Fruit fly (Drosophila melanogaster) whole organism, embryonic: ENCODE data around the gene Apt1.

Experiments
- Asciz ChIP-seq: fragments of 200-800 bp; sonication (Bioruptor generic); optimal IDR thresholded peaks from 2 replicates; lab custom pipeline; 2017; ENCODE audit warnings: missing biosample characterization, mild to moderate bottlenecking, missing genetic modification characterization, missing genetic modification reagents
- CG11696 ChIP-seq: fragments of 200-800 bp; sonication (Bioruptor generic); IDR thresholded peaks from 2 replicates; pipeline ENCODE4 v1.3.6; 2022; ENCODE audit warnings: missing biosample characterization, missing genetic modification characterization
- CG12236 ChIP-seq: fragments of 200-800 bp; sonication (Bioruptor generic); optimal IDR thresholded peaks from 2 replicates; lab custom pipeline; 2016; ENCODE audit warnings: missing biosample characterization, missing genetic modification characterization
- CG14050 ChIP-seq: fragments of 200-800 bp; sonication (Bioruptor generic); IDR thresholded peaks from 3 replicates; pipeline ENCODE4 v1.3.6; 2022; ENCODE audit warnings: missing biosample characterization, missing genetic modification characterization
- CG14667 ChIP-seq: fragments of 200-800 bp; sonication (Bioruptor generic); IDR thresholded peaks from 2 replicates; pipeline ENCODE4 v1.3.6; 2022; ENCODE audit warnings: missing biosample characterization, missing genetic modification characterization
- CG1647 ChIP-seq: fragments of 200-800 bp; sonication (Bioruptor generic); optimal IDR thresholded peaks from 3 replicates; lab custom pipeline; 2016; ENCODE audit warnings: missing biosample characterization, missing genetic modification characterization
- CG16813 ChIP-seq: fragments of 200-800 bp; sonication (Bioruptor generic); IDR thresholded peaks from 3 replicates; pipeline ENCODE4 v1.3.6; 2022; ENCODE audit warnings: missing biosample characterization, missing genetic modification characterization; ENCODE audit not compliant: partially characterized antibody
- CG17328 ChIP-seq: fragments of 200-800 bp; sonication (Bioruptor generic); IDR thresholded peaks from 2 replicates; pipeline ENCODE4 v1.3.6; 2022; ENCODE audit warnings: missing biosample characterization, missing genetic modification characterization
- CG17568 ChIP-seq: fragments of 200-800 bp; sonication (Bioruptor generic); optimal IDR thresholded peaks from 2 replicates; lab custom pipeline; 2018; ENCODE audit warnings: missing biosample characterization, mild to moderate bottlenecking, missing genetic modification characterization, moderate library complexity
- CG1792 ChIP-seq: fragments of 200-800 bp; sonication (Bioruptor generic); optimal IDR thresholded peaks from 2 replicates; lab custom pipeline; 2016; ENCODE audit warnings: missing biosample characterization, missing genetic modification characterization
- CG33557 ChIP-seq: fragments of 200-800 bp; sonication (Bioruptor generic); optimal IDR thresholded peaks from 2 replicates; lab custom pipeline; 2019; ENCODE audit warnings: missing biosample characterization, mild to moderate bottlenecking, missing genetic modification characterization, moderate library complexity
- CG4360 ChIP-seq: fragments of 200-800 bp; sonication (Bioruptor generic); IDR thresholded peaks from 2 replicates; pipeline ENCODE4 v1.3.6; 2022; ENCODE audit warnings: missing biosample characterization, missing genetic modification characterization
- CG4730 ChIP-seq: fragments of 200-800 bp; sonication (Bioruptor generic); IDR thresholded peaks from 2 replicates; pipeline ENCODE4 v1.3.6; 2022; ENCODE audit warnings: missing biosample characterization, missing genetic modification characterization
- CG6683 ChIP-seq: fragments of 200-800 bp; sonication (Bioruptor generic); optimal IDR thresholded peaks from 2 replicates; lab custom pipeline; 2017; ENCODE audit warnings: missing biosample characterization, mild to moderate bottlenecking, missing genetic modification characterization, missing genetic modification reagents
- CG6689 ChIP-seq: fragments of 200-800 bp; sonication (Bioruptor generic); IDR thresholded peaks from 2 replicates; pipeline ENCODE4 v1.3.6; 2022; ENCODE audit warnings: missing biosample characterization, missing genetic modification characterization
- CG7357 ChIP-seq: fragments of 200-800 bp; sonication (Bioruptor generic); IDR thresholded peaks from 3 replicates; pipeline ENCODE4 v1.3.6; 2022; ENCODE audit warnings: missing biosample characterization, missing genetic modification characterization
- CG7839 ChIP-seq: fragments of 200-800 bp; sonication (Bioruptor generic); optimal IDR thresholded peaks from 3 replicates; lab custom pipeline; 2018; ENCODE audit warnings: missing biosample characterization, mild to moderate bottlenecking, missing genetic modification characterization, moderate library complexity
- CG8281 ChIP-seq: fragments of 200-800 bp; sonication (Bioruptor generic); optimal IDR thresholded peaks from 2 replicates; lab custom pipeline; 2018; ENCODE audit warnings: missing biosample characterization, mild to moderate bottlenecking, missing genetic modification characterization, moderate library complexity
- CG9437 ChIP-seq: fragments of 200-800 bp; sonication (Bioruptor generic); optimal IDR thresholded peaks from 2 replicates; lab custom pipeline; 2018; ENCODE audit warnings: missing biosample characterization, mild to moderate bottlenecking, missing genetic modification characterization
- CG9932 ChIP-seq: fragments of 200-800 bp; sonication (Bioruptor generic); IDR thresholded peaks from 2 replicates; pipeline ENCODE4 v1.3.6; 2022; ENCODE audit warnings: missing biosample characterization, missing genetic modification characterization
- Dbx ChIP-seq: fragments of 200-800 bp; sonication (Bioruptor generic); IDR thresholded peaks from 3 replicates; pipeline ENCODE4 v1.3.6; 2022; ENCODE audit warnings: missing biosample characterization, missing genetic modification characterization
- Dfd ChIP-seq, 2 experiments: fragments of >200 bp; optimal IDR thresholded peaks; 2 replicates each; lab custom pipeline; 2017; ENCODE audit warnings: missing biosample characterization in 2 of 2, missing genetic modification characterization in 2 of 2
- Doc3 ChIP-seq: fragments of 200-800 bp; sonication (Bioruptor generic); IDR thresholded peaks from 3 replicates; pipeline ENCODE4 v1.3.6; 2022; ENCODE audit warnings: missing biosample characterization, missing genetic modification characterization; ENCODE audit not compliant: partially characterized antibody
- Ets97D ChIP-seq: fragments of 200-800 bp; sonication (Bioruptor generic); optimal IDR thresholded peaks from 3 replicates; lab custom pipeline; 2016; ENCODE audit warnings: missing biosample characterization, missing genetic modification characterization
- H2.0 ChIP-seq: fragments of 200-800 bp; sonication (Bioruptor generic); IDR thresholded peaks from 2 replicates; pipeline ENCODE4 v1.3.6; 2022; ENCODE audit warnings: missing biosample characterization, missing genetic modification characterization
- Hmr ChIP-seq: fragments of 200-800 bp; sonication (Bioruptor generic); optimal IDR thresholded peaks from 3 replicates; lab custom pipeline; 2017; ENCODE audit warnings: mild to moderate bottlenecking, missing biosample characterization, missing genetic modification reagents, missing genetic modification characterization
- MBD-R2 ChIP-seq: fragments of 200-800 bp; sonication (Bioruptor generic); IDR thresholded peaks from 2 replicates; pipeline ENCODE4 v1.3.6; 2022; ENCODE audit warnings: missing biosample characterization, missing genetic modification characterization
- Mrtf ChIP-seq: fragments of 200-800 bp; sonication (Bioruptor generic); IDR thresholded peaks from 3 replicates; pipeline ENCODE4 v1.3.6; 2022; ENCODE audit warnings: missing biosample characterization, missing genetic modification characterization
- Nf-YB ChIP-seq: fragments of 200-800 bp; sonication (Bioruptor generic); optimal IDR thresholded peaks from 3 replicates; lab custom pipeline; 2019; ENCODE audit warnings: missing biosample characterization, mild to moderate bottlenecking, missing genetic modification characterization, moderate library complexity
- Vsx1 ChIP-seq: fragments of 200-800 bp; sonication (Bioruptor generic); optimal IDR thresholded peaks from 2 replicates; lab custom pipeline; 2017; ENCODE audit warnings: missing biosample characterization, mild to moderate bottlenecking, missing genetic modification characterization, missing genetic modification reagents
- Xbp1 ChIP-seq: fragments of 200-800 bp; sonication (Bioruptor generic); optimal IDR thresholded peaks from 3 replicates; lab custom pipeline; 2016; ENCODE audit warnings: missing biosample characterization, mild to moderate bottlenecking, missing genetic modification characterization
- ase ChIP-seq: fragments of 200-800 bp; sonication (Bioruptor generic); IDR thresholded peaks from 3 replicates; pipeline ENCODE4 v1.3.6; 2022; ENCODE audit warnings: missing biosample characterization, missing genetic modification characterization
- cg ChIP-seq: fragments of 200-800 bp; sonication (Bioruptor generic); optimal IDR thresholded peaks from 3 replicates; lab custom pipeline; 2019; ENCODE audit warnings: missing biosample characterization, mild to moderate bottlenecking, missing genetic modification characterization, moderate library complexity
- corto ChIP-seq: fragments of 200-800 bp; sonication (Bioruptor generic); optimal IDR thresholded peaks from 2 replicates; lab custom pipeline; 2016; ENCODE audit warnings: missing biosample characterization, mild to moderate bottlenecking, missing genetic modification characterization, moderate library complexity
- dmrt11E ChIP-seq: fragments of 200-800 bp; sonication (Bioruptor generic); optimal IDR thresholded peaks from 3 replicates; lab custom pipeline; 2018; ENCODE audit warnings: missing biosample characterization, mild to moderate bottlenecking, missing genetic modification characterization, moderate library complexity
- dmrt99B ChIP-seq: fragments of 200-800 bp; sonication (Bioruptor generic); optimal IDR thresholded peaks from 2 replicates; lab custom pipeline; 2018; ENCODE audit warnings: missing biosample characterization, mild to moderate bottlenecking, missing genetic modification characterization, moderate library complexity
- fru ChIP-seq: fragments of >200 bp; optimal IDR thresholded peaks from 2 replicates; lab custom pipeline; 2017
- gcm ChIP-seq: fragments of 200-800 bp; sonication (Bioruptor generic); optimal IDR thresholded peaks from 2 replicates; lab custom pipeline; 2019; ENCODE audit warnings: missing biosample characterization, mild to moderate bottlenecking, missing genetic modification characterization, moderate library complexity
- ham ChIP-seq: fragments of 200-800 bp; sonication (Bioruptor generic); IDR thresholded peaks from 2 replicates; pipeline ENCODE4 v1.3.6; 2022; ENCODE audit warnings: missing biosample characterization, missing genetic modification characterization
- ind ChIP-seq: fragments of 200-800 bp; sonication (Bioruptor generic); optimal IDR thresholded peaks from 3 replicates; lab custom pipeline; 2016; ENCODE audit warnings: missing biosample characterization, missing genetic modification characterization
- jigr1 ChIP-seq: fragments of 200-800 bp; sonication (Bioruptor generic); IDR thresholded peaks from 3 replicates; pipeline ENCODE4 v1.3.6; 2022; ENCODE audit warnings: missing biosample characterization, missing genetic modification characterization
- nom ChIP-seq: fragments of 200-800 bp; sonication (Bioruptor generic); optimal IDR thresholded peaks from 2 replicates; lab custom pipeline; 2017; ENCODE audit warnings: missing biosample characterization, missing genetic modification characterization, mild to moderate bottlenecking, moderate library complexity, missing genetic modification reagents
- pnt ChIP-seq: fragments of 200-800 bp; sonication (Bioruptor generic); optimal IDR thresholded peaks from 3 replicates; lab custom pipeline; 2016; ENCODE audit warnings: missing biosample characterization, missing genetic modification characterization
- sd ChIP-seq: fragments of 200-800 bp; sonication (Bioruptor generic); optimal IDR thresholded peaks from 3 replicates; lab custom pipeline; 2018; ENCODE audit warnings: missing biosample characterization, mild to moderate bottlenecking, missing genetic modification characterization, moderate library complexity
- sens ChIP-seq: fragments of 200-800 bp; sonication (Bioruptor generic); peaks from one replicate; lab custom pipeline; 2016; ENCODE audit warnings: missing biosample characterization, missing genetic modification characterization
- slp2 ChIP-seq: fragments of 200-800 bp; sonication (Bioruptor generic); optimal IDR thresholded peaks from 2 replicates; lab custom pipeline; 2016; ENCODE audit warnings: missing biosample characterization, missing genetic modification characterization
- sna ChIP-seq: fragments of 200-800 bp; sonication (Bioruptor generic); IDR thresholded peaks from 2 replicates; pipeline ENCODE4 v1.3.6; 2022; ENCODE audit warnings: missing biosample characterization, missing genetic modification characterization; ENCODE audit not compliant: partially characterized antibody
- sr ChIP-seq: fragments of 200-800 bp; sonication (Bioruptor generic); IDR thresholded peaks from 3 replicates; pipeline ENCODE4 v1.3.6; 2022; ENCODE audit warnings: missing biosample characterization, missing genetic modification characterization
- tgo ChIP-seq: fragments of 200-800 bp; sonication (Bioruptor generic); IDR thresholded peaks from 3 replicates; pipeline ENCODE4 v1.3.6; 2022; ENCODE audit warnings: missing biosample characterization, missing genetic modification characterization
- wek ChIP-seq: fragments of 200-800 bp; sonication (Bioruptor generic); optimal IDR thresholded peaks from 3 replicates; lab custom pipeline; 2018; ENCODE audit warnings: missing biosample characterization, mild to moderate bottlenecking, missing genetic modification characterization, moderate library complexity
- zen ChIP-seq: fragments of 200-800 bp; sonication (Bioruptor generic); optimal IDR thresholded peaks from 3 replicates; lab custom pipeline; 2018; ENCODE audit warnings: missing biosample characterization, mild to moderate bottlenecking, missing genetic modification characterization, moderate library complexity
- zen2 ChIP-seq: fragments of 200-800 bp; sonication (Bioruptor generic); IDR thresholded peaks from 3 replicates; pipeline ENCODE4 v1.3.6; 2022; ENCODE audit warnings: missing biosample characterization, missing genetic modification characterization; ENCODE audit not compliant: partially characterized antibody

The Apt1 gene

dm6 chr3L:11579919-11580318, 47.9 kb upstream of the Apt1 start, which contains the start of gene CG43390 (continued):
- TF ChIP-seq CG8281 (tag; lab: Kevin White, UChicago) (peak; percentile 14), sr (GFP tag; lab: Robert Waterston, UW) (no peak), Vsx1 (GFP tag; lab: Kevin White, UChicago) (no peak), CG33557 (GFP tag; lab: Kevin White, UChicago) (no peak), wek (GFP tag; lab: Kevin White, UChicago) (peak; percentile 48), gcm (GFP tag; lab: Kevin White, UChicago) (no peak), CG4360 (GFP tag; lab: Robert Waterston, UW) (no peak), CG14667 (no peak), CG1647 (GFP tag; lab: Kevin White, UChicago) (peak; percentile 48), sens (GFP tag; lab: Kevin White, UChicago) (peak; percentile 43), sd (peak; percentile 64), CG9437 (GFP tag; lab: Kevin White, UChicago) (no peak), CG16813 (no peak), Mrtf (GFP tag; lab: Robert Waterston, UW) (no peak), Hmr (GFP tag; lab: Kevin White, UChicago) (peak; percentile 86), corto (no peak), fru (lab: Kevin White, UChicago) (no peak), CG17328 (no peak), CG7839 (peak; percentile 12), ase (no peak), CG9932 (GFP tag; lab: Robert Waterston, UW) (no peak), CG11696 (GFP tag; lab: Robert Waterston, UW) (0 out of 2 replicates have a peak, but pooled peaks have one; percentile 21), CG7357 (no peak), ind (GFP tag; lab: Kevin White, UChicago) (no peak), CG4730 (GFP tag; lab: Robert Waterston, UW) (no peak), CG1792 (peak; percentile 11), MBD-R2 (GFP tag; lab: Robert Waterston, UW) (no peak), Asciz (peak; percentile 87), CG17568 (GFP tag; lab: Kevin White, UChicago) (peak; percentile 62), Ets97D (GFP tag; lab: Kevin White, UChicago) (no peak), CG14050 (GFP tag; lab: Robert Waterston, UW) (no peak), CG6683 (GFP tag; lab: Kevin White, UChicago) (peak; percentile 7), cg (GFP tag; lab: Kevin White, UChicago) (no peak), slp2 (GFP tag; lab: Kevin White, UChicago) (no peak), CG6689 (GFP tag; lab: Robert Waterston, UW) (no peak), Doc3 (no peak), Xbp1 (GFP tag; lab: Kevin White, UChicago) (no peak), zen2 (GFP tag; lab: Robert Waterston, UW) (no peak), jigr1 (GFP tag; lab: Robert Waterston, UW) (no peak), H2.0 (GFP tag; lab: Robert Waterston, UW) (no peak), pnt (GFP tag; lab: Kevin White, UChicago) (no peak), Dbx (GFP tag; lab: Robert Waterston, UW) (no peak), CG12236 (GFP tag; lab: Kevin White, UChicago) (no peak), ham (GFP tag; lab: Robert Waterston, UW) (no peak), Dfd (GFP tag; optimal IDR thresholded peaks at IDR 0.05; lab: Kevin White, UChicago) (no peak), Nf-YB (no peak), dmrt11E (tag; lab: Kevin White, UChicago) (no peak), tgo (GFP tag; lab: Robert Waterston, UW) (no peak), sna (no peak), nom (no peak), dmrt99B (tag; lab: Kevin White, UChicago) (no peak), zen (tag; lab: Kevin White, UChicago) (no peak)
